Worm (Caenorhabditis elegans) whole organism, L1 larva: ENCODE measurements around the gene C16D9.9.

Experiments used
- aly-2 ChIP-seq: fragments of 150-350 bp; optimal IDR thresholded peaks from 2 replicates; lab custom pipeline; 2014; ENCODE audit warnings: missing biosample characterization, missing genetic modification characterization
- ceh-82 ChIP-seq, 3 experiments: fragments of 150-350 bp in 1 of 3; sonication (generic microtip) in 2 of 3; optimal IDR thresholded peaks; 2 replicates each; lab custom pipeline; 2014 to 2017; ENCODE audit warnings: missing biosample characterization in 3 of 3, missing genetic modification characterization in 3 of 3
- dpl-1 ChIP-seq, 3 experiments: fragments of 150-350 bp in 2 of 3; sonication (generic microtip) in 1 of 3; optimal IDR thresholded peaks; 2 replicates each; lab custom pipeline; 2014 to 2017; ENCODE audit warnings: missing biosample characterization in 3 of 3, missing genetic modification characterization in 3 of 3, missing genetic modification reagents in 3 of 3
- fkh-10 ChIP-seq: sonication (generic microtip); optimal IDR thresholded peaks from 2 replicates; lab custom pipeline; 2017; ENCODE audit warnings: missing biosample characterization, missing genetic modification reagents, missing genetic modification characterization
- lin-13 ChIP-seq: fragments of 150-350 bp; optimal IDR thresholded peaks from 2 replicates; lab custom pipeline; 2014; ENCODE audit warnings: missing biosample characterization, missing genetic modification reagents, missing genetic modification characterization
- nhr-237 ChIP-seq: fragments of 150-350 bp; optimal IDR thresholded peaks from 2 replicates; lab custom pipeline; 2014; ENCODE audit warnings: missing biosample characterization, missing genetic modification characterization
- snpc-4 ChIP-seq: fragments of 150-350 bp; optimal IDR thresholded peaks from 2 replicates; lab custom pipeline; 2014; ENCODE audit warnings: missing biosample characterization, missing genetic modification characterization

DNA sequence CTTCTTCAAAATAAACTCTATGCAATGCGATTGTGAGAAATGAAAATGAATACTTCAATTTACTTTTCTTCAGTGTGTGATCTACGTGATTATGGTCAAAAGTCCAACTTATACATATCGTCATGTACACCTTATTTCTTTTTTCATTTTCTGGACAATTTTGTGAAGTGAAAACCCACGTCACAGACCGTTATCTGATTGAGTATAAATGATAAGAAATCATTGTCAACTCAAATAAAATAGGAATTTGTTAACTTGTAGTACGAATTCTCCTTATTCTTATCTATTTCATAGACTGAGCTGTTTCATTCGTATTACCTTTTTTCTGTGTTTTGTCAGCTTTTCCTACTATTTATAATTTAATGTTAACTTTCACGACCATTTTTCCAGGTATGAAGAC is 8.0 kb downstream of the C16D9.9 start, which contains the start of gene asp-5:
- TF ChIP-seq lin-13 (GFP tag; lab: Kevin White, UChicago), result no peak
- TF ChIP-seq fkh-10 (GFP tag; lab: Kevin White, UChicago), result no peak
- no peak for TF ChIP-seq ceh-82 (tag; optimal IDR thresholded peaks at IDR 0.05; lab: Kevin White, UChicago)
- no peak for TF ChIP-seq dpl-1 (GFP tag; optimal IDR thresholded peaks at IDR 0.05; lab: Kevin White, UChicago)
- TF ChIP-seq aly-2 (tag; lab: Kevin White, UChicago), result no peak
- no peak for TF ChIP-seq nhr-237
- TF ChIP-seq snpc-4 (tag; lab: Kevin White, UChicago), result no peak
